Fruit fly (Drosophila melanogaster) whole organism, embryonic: ENCODE results near the gene SoYb.

Experiments used
- Bgb ChIP-seq: fragments of 200-800 bp; sonication (Bioruptor generic); IDR thresholded peaks from 2 replicates; pipeline ENCODE4 v1.3.6; 2022; ENCODE audit warnings: missing biosample characterization, missing genetic modification characterization; ENCODE audit not compliant: partially characterized antibody
- CG13287 ChIP-seq: fragments of 200-800 bp; sonication (Bioruptor generic); IDR thresholded peaks from 2 replicates; pipeline ENCODE4 v1.3.6; 2022; ENCODE audit warnings: missing biosample characterization, missing genetic modification characterization; ENCODE audit not compliant: partially characterized antibody
- CG13775 ChIP-seq: fragments of 200-800 bp; sonication (Bioruptor generic); optimal IDR thresholded peaks from 3 replicates; lab custom pipeline; 2017; ENCODE audit warnings: missing biosample characterization, mild to moderate bottlenecking, missing genetic modification characterization
- CG13894 ChIP-seq: fragments of 200-800 bp; sonication (Bioruptor generic); optimal IDR thresholded peaks from 3 replicates; lab custom pipeline; 2018; ENCODE audit warnings: missing biosample characterization, mild to moderate bottlenecking, missing genetic modification characterization, moderate library complexity
- CG15479 ChIP-seq: fragments of 200-800 bp; sonication (Bioruptor generic); optimal IDR thresholded peaks from 3 replicates; lab custom pipeline; 2019; ENCODE audit warnings: missing biosample characterization, mild to moderate bottlenecking, missing genetic modification characterization, moderate library complexity
- CG16779 ChIP-seq: fragments of 200-800 bp; sonication (Bioruptor generic); IDR thresholded peaks from 2 replicates; pipeline ENCODE4 v1.3.6; 2022; ENCODE audit warnings: missing biosample characterization, missing genetic modification characterization
- CG16863 ChIP-seq: fragments of 200-800 bp; sonication (Bioruptor generic); optimal IDR thresholded peaks from 3 replicates; lab custom pipeline; 2016; ENCODE audit warnings: missing biosample characterization, missing genetic modification characterization
- CG17802 ChIP-seq: fragments of 200-800 bp; sonication (Bioruptor generic); optimal IDR thresholded peaks from 2 replicates; lab custom pipeline; 2018; ENCODE audit warnings: missing biosample characterization, mild to moderate bottlenecking, missing genetic modification characterization, moderate library complexity
- CG17829 ChIP-seq: fragments of 200-800 bp; optimal IDR thresholded peaks from 2 replicates; lab custom pipeline; 2019; ENCODE audit warnings: missing biosample characterization, mild to moderate bottlenecking, missing genetic modification characterization, moderate library complexity
- CG2116 ChIP-seq: fragments of 200-800 bp; sonication (Bioruptor generic); optimal IDR thresholded peaks from 3 replicates; lab custom pipeline; 2018; ENCODE audit warnings: missing biosample characterization, mild to moderate bottlenecking, missing genetic modification characterization
- CG2120 ChIP-seq: fragments of 200-800 bp; sonication (Bioruptor generic); optimal IDR thresholded peaks from 3 replicates; lab custom pipeline; 2016; ENCODE audit warnings: missing biosample characterization, missing genetic modification characterization
- CG30020 ChIP-seq: fragments of 200-800 bp; optimal IDR thresholded peaks from 2 replicates; lab custom pipeline; 2019; ENCODE audit warnings: missing biosample characterization, mild to moderate bottlenecking, missing genetic modification characterization, moderate library complexity
- CG34224 ChIP-seq: fragments of 200-800 bp; sonication (Bioruptor generic); IDR thresholded peaks from 3 replicates; pipeline ENCODE4 v1.3.6; 2022; ENCODE audit warnings: missing biosample characterization, missing genetic modification characterization; ENCODE audit not compliant: partially characterized antibody
- CG4360 ChIP-seq: fragments of 200-800 bp; sonication (Bioruptor generic); IDR thresholded peaks from 2 replicates; pipeline ENCODE4 v1.3.6; 2022; ENCODE audit warnings: missing biosample characterization, missing genetic modification characterization
- CG5180 ChIP-seq: fragments of 200-800 bp; sonication (Bioruptor generic); optimal IDR thresholded peaks from 3 replicates; lab custom pipeline; 2017; ENCODE audit warnings: missing biosample characterization, missing genetic modification characterization, mild to moderate bottlenecking, moderate library complexity, missing genetic modification reagents
- CG6813 ChIP-seq: fragments of 200-800 bp; sonication (Bioruptor generic); optimal IDR thresholded peaks from 2 replicates; lab custom pipeline; 2017; ENCODE audit warnings: missing biosample characterization, missing genetic modification characterization, mild to moderate bottlenecking, moderate library complexity, missing genetic modification reagents
- CG8290 ChIP-seq, 3 experiments: fragments of 200-800 bp; sonication (Bioruptor generic); optimal IDR thresholded peaks; 2 replicates each; lab custom pipeline; 2016 to 2019; ENCODE audit warnings: missing biosample characterization in 3 of 3, missing genetic modification characterization in 3 of 3, mild to moderate bottlenecking in 2 of 3, moderate library complexity in 1 of 3
- CG8944 ChIP-seq: fragments of 200-800 bp; sonication (Bioruptor generic); optimal IDR thresholded peaks from 3 replicates; lab custom pipeline; 2016; ENCODE audit warnings: missing biosample characterization, missing genetic modification characterization
- CG9876 ChIP-seq: fragments of 200-800 bp; sonication (Bioruptor generic); optimal IDR thresholded peaks from 2 replicates; lab custom pipeline; 2016; ENCODE audit warnings: missing biosample characterization, missing genetic modification characterization
- CkIIα-i1 ChIP-seq: fragments of 200-800 bp; sonication (Bioruptor generic); IDR thresholded peaks from 2 replicates; pipeline ENCODE4 v1.3.6; 2022; ENCODE audit warnings: missing biosample characterization, missing genetic modification characterization
- Dll ChIP-seq: fragments of 200-800 bp; sonication (Bioruptor generic); IDR thresholded peaks from 4 replicates; pipeline ENCODE4 v1.3.6; 2022; ENCODE audit warnings: missing biosample characterization, missing genetic modification characterization; ENCODE audit not compliant: partially characterized antibody
- Doc2 ChIP-seq: fragments of 200-800 bp; sonication (Bioruptor generic); IDR thresholded peaks from 2 replicates; pipeline ENCODE4 v1.3.6; 2022; ENCODE audit warnings: missing biosample characterization, missing genetic modification characterization
- Dp ChIP-seq: fragments of 200-800 bp; sonication (Bioruptor generic); optimal IDR thresholded peaks from 2 replicates; lab custom pipeline; 2018; ENCODE audit warnings: missing biosample characterization, mild to moderate bottlenecking, missing genetic modification characterization, moderate library complexity
- E2f1 ChIP-seq: fragments of 200-800 bp; sonication (Bioruptor generic); IDR thresholded peaks from 2 replicates; pipeline ENCODE4 v1.3.6; 2022; ENCODE audit warnings: missing biosample characterization, missing genetic modification characterization
- Eip74EF ChIP-seq, 2 experiments: fragments of 200-800 bp in 1 of 2; fragments of >200 bp in 1 of 2; sonication (Bioruptor generic) in 1 of 2; optimal IDR thresholded peaks; 2 replicates each; lab custom pipeline; 2017 to 2019; ENCODE audit warnings: missing biosample characterization in 2 of 2, missing genetic modification characterization in 2 of 2, mild to moderate bottlenecking in 1 of 2, moderate library complexity in 1 of 2
- Fer2 ChIP-seq: fragments of 200-800 bp; sonication (Bioruptor generic); optimal IDR thresholded peaks from 2 replicates; lab custom pipeline; 2018; ENCODE audit warnings: missing biosample characterization, mild to moderate bottlenecking, missing genetic modification characterization, moderate library complexity
- HHEX ChIP-seq: fragments of 200-800 bp; sonication (Bioruptor generic); optimal IDR thresholded peaks from 3 replicates; lab custom pipeline; 2017; ENCODE audit warnings: missing biosample characterization, mild to moderate bottlenecking, missing genetic modification characterization, missing genetic modification reagents
- Hr39 ChIP-seq: fragments of >200 bp; optimal IDR thresholded peaks from 2 replicates; lab custom pipeline; 2017
- MESR4 ChIP-seq: fragments of 200-800 bp; sonication (Bioruptor generic); optimal IDR thresholded peaks from 2 replicates; lab custom pipeline; 2018; ENCODE audit warnings: missing biosample characterization, mild to moderate bottlenecking, missing genetic modification characterization, moderate library complexity
- Med ChIP-seq: fragments of 200-800 bp; sonication (Bioruptor generic); peaks from one replicate; lab custom pipeline; 2016; ENCODE audit warnings: missing biosample characterization, missing genetic modification characterization, mild to moderate bottlenecking, inconsistent platforms, moderate library complexity
- Neu2 ChIP-seq: fragments of 200-800 bp; sonication (Bioruptor generic); optimal IDR thresholded peaks from 3 replicates; lab custom pipeline; 2016; ENCODE audit warnings: missing biosample characterization, missing genetic modification characterization, borderline replicate concordance
- Oaz ChIP-seq: fragments of 200-800 bp; sonication (Bioruptor generic); IDR thresholded peaks from 2 replicates; pipeline ENCODE4 v1.3.6; 2022; ENCODE audit warnings: missing biosample characterization, missing genetic modification characterization
- Scr ChIP-seq: fragments of 200-800 bp; sonication (Bioruptor generic); IDR thresholded peaks from 2 replicates; pipeline ENCODE4 v1.3.6; 2022; ENCODE audit warnings: missing biosample characterization, missing genetic modification characterization; ENCODE audit not compliant: partially characterized antibody
- Sry-β ChIP-seq: fragments of 200-800 bp; sonication (Bioruptor generic); optimal IDR thresholded peaks from 2 replicates; lab custom pipeline; 2018; ENCODE audit warnings: missing biosample characterization, mild to moderate bottlenecking, missing genetic modification characterization, moderate library complexity
- Xbp1 ChIP-seq: fragments of 200-800 bp; sonication (Bioruptor generic); optimal IDR thresholded peaks from 3 replicates; lab custom pipeline; 2016; ENCODE audit warnings: missing biosample characterization, mild to moderate bottlenecking, missing genetic modification characterization
- ash1 ChIP-seq: fragments of 200-800 bp; sonication (Bioruptor generic); optimal IDR thresholded peaks from 2 replicates; lab custom pipeline; 2018; ENCODE audit warnings: missing biosample characterization, mild to moderate bottlenecking, missing genetic modification characterization
- dysf ChIP-seq: fragments of 200-800 bp; sonication (Bioruptor generic); IDR thresholded peaks from 3 replicates; pipeline ENCODE4 v1.3.6; 2022; ENCODE audit warnings: missing biosample characterization, missing genetic modification characterization
- fd96Cb ChIP-seq: fragments of 200-800 bp; sonication (Bioruptor generic); optimal IDR thresholded peaks from 2 replicates; lab custom pipeline; 2018; ENCODE audit warnings: missing biosample characterization, mild to moderate bottlenecking, missing genetic modification characterization, moderate library complexity
- ftz-f1 ChIP-seq: fragments of 200-800 bp; sonication (Bioruptor generic); optimal IDR thresholded peaks from 2 replicates; lab custom pipeline; 2016; ENCODE audit warnings: missing biosample characterization, missing genetic modification characterization
- lab ChIP-seq: fragments of 200-800 bp; sonication (Bioruptor generic); optimal IDR thresholded peaks from 3 replicates; lab custom pipeline; 2017; ENCODE audit warnings: missing biosample characterization, missing genetic modification characterization, mild to moderate bottlenecking, moderate library complexity, missing genetic modification reagents
- lola ChIP-seq, 3 experiments: fragments of >200 bp in 2 of 3; fragments of 200-800 bp in 1 of 3; sonication (Bioruptor generic) in 1 of 3; optimal IDR thresholded peaks; 2 replicates each; lab custom pipeline; 2017 to 2019; ENCODE audit warnings: missing biosample characterization in 3 of 3, missing genetic modification characterization in 3 of 3, mild to moderate bottlenecking in 1 of 3, moderate library complexity in 1 of 3
- maf-S ChIP-seq: fragments of 200-800 bp; sonication (Bioruptor generic); optimal IDR thresholded peaks from 2 replicates; lab custom pipeline; 2016; ENCODE audit warnings: missing biosample characterization, missing genetic modification characterization
- mam ChIP-seq: fragments of 200-800 bp; sonication (Bioruptor generic); optimal IDR thresholded peaks from 3 replicates; lab custom pipeline; 2016; ENCODE audit warnings: missing biosample characterization, missing genetic modification characterization
- nerfin-2 ChIP-seq: fragments of 200-800 bp; sonication (Bioruptor generic); IDR thresholded peaks from 2 replicates; pipeline ENCODE4 v1.3.6; 2022; ENCODE audit warnings: missing biosample characterization, missing genetic modification characterization; ENCODE audit not compliant: partially characterized antibody
- oc ChIP-seq: fragments of 200-800 bp; sonication (Bioruptor generic); optimal IDR thresholded peaks from 2 replicates; lab custom pipeline; 2018; ENCODE audit warnings: missing biosample characterization, mild to moderate bottlenecking, missing genetic modification characterization, moderate library complexity
- onecut ChIP-seq: fragments of 200-800 bp; sonication (Bioruptor generic); IDR thresholded peaks from 2 replicates; pipeline ENCODE4 v1.3.6; 2022; ENCODE audit warnings: missing biosample characterization, missing genetic modification characterization
- scrt ChIP-seq: fragments of 200-800 bp; sonication (Bioruptor generic); optimal IDR thresholded peaks from 2 replicates; lab custom pipeline; 2018; ENCODE audit warnings: missing biosample characterization, mild to moderate bottlenecking, missing genetic modification characterization, moderate library complexity
- seq ChIP-seq: fragments of 200-800 bp; sonication (Bioruptor generic); IDR thresholded peaks from 2 replicates; pipeline ENCODE4 v1.3.6; 2022; ENCODE audit warnings: missing biosample characterization, missing genetic modification characterization
- sim ChIP-seq: fragments of 200-800 bp; sonication (Bioruptor generic); IDR thresholded peaks from 2 replicates; pipeline ENCODE4 v1.3.6; 2022; ENCODE audit warnings: missing biosample characterization, missing genetic modification characterization

SoYb gene

DNA sequence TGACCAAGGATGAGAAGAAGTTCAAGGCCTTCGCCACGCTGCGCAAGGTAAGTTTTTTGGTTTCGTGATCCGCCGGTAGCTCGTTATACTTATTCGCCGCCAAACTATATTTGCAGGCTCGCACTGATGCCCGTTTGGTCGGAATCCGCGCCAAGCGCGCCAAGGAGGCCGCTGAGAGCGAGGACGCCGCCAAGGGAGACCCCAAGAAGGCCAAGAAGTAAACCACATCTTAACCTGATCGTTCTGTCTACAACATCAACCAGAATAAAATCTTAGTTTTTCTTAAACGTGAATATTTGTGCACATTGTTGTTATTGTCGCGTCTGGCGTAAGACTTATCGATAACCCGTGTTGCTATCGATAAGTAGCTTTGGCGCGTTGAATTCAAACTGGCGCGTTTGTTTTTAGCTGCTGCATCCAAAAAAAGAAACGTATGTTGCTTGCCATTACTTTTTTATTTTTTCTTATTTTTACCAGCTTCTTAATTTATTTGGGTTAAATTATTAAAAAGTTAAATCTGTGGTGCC lies 34.3 kb downstream of the SoYb start (continued):
- no peak for TF ChIP-seq CG2120 (GFP tag; lab: Kevin White, UChicago)
- TF ChIP-seq scrt (GFP tag; lab: Kevin White, UChicago), result no peak
- peak; percentile 72 for TF ChIP-seq Dll (GFP tag; lab: Robert Waterston, UW)
- TF ChIP-seq CG8290 (GFP tag; optimal IDR thresholded peaks at IDR 0.05; lab: Kevin White, UChicago), result no peak
- TF ChIP-seq CG8290 (tag; optimal IDR thresholded peaks at IDR 0.05; lab: Kevin White, UChicago), result no peak
- TF ChIP-seq CG16779 (GFP tag; lab: Robert Waterston, UW), result no peak
- TF ChIP-seq Neu2 (GFP tag; lab: Kevin White, UChicago), result no peak
- no peak for TF ChIP-seq E2f1
- TF ChIP-seq Sry-β, result no peak
- no peak for TF ChIP-seq maf-S (GFP tag; lab: Kevin White, UChicago)
- TF ChIP-seq dysf (GFP tag; lab: Robert Waterston, UW), result no peak
- TF ChIP-seq CG2116, result peak; percentile 45
- no peak for TF ChIP-seq seq
- peak; percentile 53; the same call in 1 of the 2 replicates for TF ChIP-seq Bgb
- no peak for TF ChIP-seq CG6813
- TF ChIP-seq CG17802, result no peak
- TF ChIP-seq Xbp1 (GFP tag; lab: Kevin White, UChicago), result no peak
- peak; percentile 42; the same call in 1 of the 2 replicates for TF ChIP-seq CG4360 (GFP tag; lab: Robert Waterston, UW)
- TF ChIP-seq nerfin-2 (GFP tag; lab: Robert Waterston, UW), result peak; percentile 65; the same call in 1 of the 2 replicates
- peak; percentile 70 for TF ChIP-seq Med (GFP tag; lab: Kevin White, UChicago)
- TF ChIP-seq CG30020 (tag; lab: Kevin White, UChicago), result no peak
- TF ChIP-seq CG17829 (tag; lab: Kevin White, UChicago), result no peak
- peak; percentile 76 for TF ChIP-seq CG13287 (GFP tag; lab: Robert Waterston, UW)
- TF ChIP-seq CG13775 (GFP tag; lab: Kevin White, UChicago), result no peak
- TF ChIP-seq mam, result no peak
- no peak for TF ChIP-seq Fer2
- peak; percentile 50 for TF ChIP-seq Scr (GFP tag; lab: Robert Waterston, UW)
- no peak for TF ChIP-seq fd96Cb
- TF ChIP-seq Eip74EF (GFP tag; optimal IDR thresholded peaks at IDR 0.05; lab: Kevin White, UChicago), result no peak
- no peak for TF ChIP-seq CkIIα-i1 (GFP tag; lab: Robert Waterston, UW)
- no peak for TF ChIP-seq CG13894 (tag; lab: Kevin White, UChicago)
- TF ChIP-seq MESR4, result no peak
- no peak for TF ChIP-seq CG9876 (GFP tag; lab: Kevin White, UChicago)
- no peak for TF ChIP-seq oc
- TF ChIP-seq CG15479 (GFP tag; lab: Kevin White, UChicago), result no peak
- no peak for TF ChIP-seq HHEX
- TF ChIP-seq onecut (GFP tag; lab: Robert Waterston, UW), result no peak
- peak; percentile 69 for TF ChIP-seq CG34224 (GFP tag; lab: Robert Waterston, UW)
- TF ChIP-seq Oaz (GFP tag; lab: Robert Waterston, UW), result no peak
- TF ChIP-seq Doc2, result no peak
- no peak for TF ChIP-seq CG8944 (GFP tag; lab: Kevin White, UChicago)
- TF ChIP-seq CG16863, result no peak
- TF ChIP-seq CG5180 (GFP tag; lab: Kevin White, UChicago), result no peak
- no peak for TF ChIP-seq ash1 (GFP tag; lab: Kevin White, UChicago)
- TF ChIP-seq lab (GFP tag; lab: Kevin White, UChicago), result no peak
- no peak for TF ChIP-seq ftz-f1 (GFP tag; lab: Kevin White, UChicago)
- TF ChIP-seq Hr39 (lab: Kevin White, UChicago), result no peak
- no peak for TF ChIP-seq lola (GFP tag; optimal IDR thresholded peaks at IDR 0.05; lab: Kevin White, UChicago)
- no peak for TF ChIP-seq sim (GFP tag; lab: Robert Waterston, UW)
- peak; percentile 73 for TF ChIP-seq Dp (GFP tag; lab: Kevin White, UChicago)
